Fruit fly (Drosophila melanogaster) whole organism, pupa: ENCODE results near the gene CG14852.

Source experiments
- CG10348 ChIP-seq: fragments of 200-800 bp; sonication (Bioruptor generic); IDR thresholded peaks from 2 replicates; pipeline ENCODE4 v1.3.6; 2022; ENCODE audit warnings: missing biosample characterization, missing genetic modification characterization
- CG12605 ChIP-seq: fragments of 200-800 bp; sonication (Bioruptor generic); IDR thresholded peaks from 2 replicates; pipeline ENCODE4 v1.3.6; 2022; ENCODE audit warnings: missing biosample characterization, missing genetic modification characterization
- CG13204 ChIP-seq: fragments of 200-800 bp; sonication (Bioruptor generic); optimal IDR thresholded peaks from 2 replicates; lab custom pipeline; 2018; ENCODE audit warnings: missing biosample characterization, mild to moderate bottlenecking, missing genetic modification characterization, moderate library complexity
- CG14655 ChIP-seq: fragments of 200-800 bp; sonication (Bioruptor generic); optimal IDR thresholded peaks from 3 replicates; lab custom pipeline; 2017; ENCODE audit warnings: mild to moderate bottlenecking, missing biosample characterization, missing genetic modification reagents, missing genetic modification characterization
- CG15710 ChIP-seq: fragments of 200-800 bp; sonication (Bioruptor generic); optimal IDR thresholded peaks from 2 replicates; lab custom pipeline; 2018; ENCODE audit warnings: missing biosample characterization, mild to moderate bottlenecking, missing genetic modification characterization, moderate library complexity
- CG17806 ChIP-seq: fragments of 200-800 bp; sonication (Bioruptor generic); optimal IDR thresholded peaks from 2 replicates; lab custom pipeline; 2018; ENCODE audit warnings: missing biosample characterization, mild to moderate bottlenecking, missing genetic modification characterization, moderate library complexity
- CG32121 ChIP-seq: fragments of 200-800 bp; sonication (Bioruptor generic); IDR thresholded peaks from 2 replicates; pipeline ENCODE4 v1.3.6; 2022; ENCODE audit warnings: missing biosample characterization, missing genetic modification characterization
- CG34367 ChIP-seq: fragments of 200-800 bp; sonication (Bioruptor generic); optimal IDR thresholded peaks from 2 replicates; lab custom pipeline; 2018; ENCODE audit warnings: missing biosample characterization, mild to moderate bottlenecking, missing genetic modification characterization
- CG4496 ChIP-seq: fragments of 200-800 bp; sonication (Bioruptor generic); IDR thresholded peaks from 3 replicates; pipeline ENCODE4 v1.3.6; 2022; ENCODE audit warnings: missing biosample characterization, missing genetic modification characterization
- CG8159 ChIP-seq: fragments of 200-800 bp; sonication (Bioruptor generic); optimal IDR thresholded peaks from 3 replicates; lab custom pipeline; 2018; ENCODE audit warnings: missing biosample characterization, mild to moderate bottlenecking, missing genetic modification characterization, moderate library complexity
- CG8301 ChIP-seq: fragments of 200-800 bp; sonication (Bioruptor generic); optimal IDR thresholded peaks from 2 replicates; lab custom pipeline; 2018; ENCODE audit warnings: missing biosample characterization, mild to moderate bottlenecking, missing genetic modification characterization
- CG9948 ChIP-seq: fragments of 200-800 bp; sonication (Bioruptor generic); optimal IDR thresholded peaks from 2 replicates; lab custom pipeline; 2018; ENCODE audit warnings: missing biosample characterization, mild to moderate bottlenecking, missing genetic modification characterization, moderate library complexity
- D1 ChIP-seq: fragments of 200-800 bp; sonication (Bioruptor generic); optimal IDR thresholded peaks from 2 replicates; lab custom pipeline; 2018; ENCODE audit warnings: missing biosample characterization, mild to moderate bottlenecking, missing genetic modification characterization, moderate library complexity
- EcR ChIP-seq: fragments of 200-800 bp; sonication (Bioruptor generic); optimal IDR thresholded peaks from 3 replicates; lab custom pipeline; 2019; ENCODE audit warnings: missing biosample characterization, missing genetic modification characterization, mild to moderate bottlenecking, moderate library complexity, missing genetic modification reagents
- Ets98B ChIP-seq: fragments of 200-800 bp; sonication (Bioruptor generic); IDR thresholded peaks from 2 replicates; pipeline ENCODE4 v1.3.6; 2022; ENCODE audit warnings: missing biosample characterization, missing genetic modification characterization
- Pif1A ChIP-seq: fragments of 200-800 bp; sonication (Bioruptor generic); optimal IDR thresholded peaks from 3 replicates; lab custom pipeline; 2016; ENCODE audit warnings: missing biosample characterization, missing genetic modification characterization
- Pif1B ChIP-seq: fragments of 200-800 bp; sonication (Bioruptor generic); optimal IDR thresholded peaks from 3 replicates; lab custom pipeline; 2016; ENCODE audit warnings: missing biosample characterization, missing genetic modification characterization
- Snoo ChIP-seq: fragments of 200-800 bp; sonication (Bioruptor generic); optimal IDR thresholded peaks from 3 replicates; lab custom pipeline; 2017; ENCODE audit warnings: missing biosample characterization, mild to moderate bottlenecking, missing genetic modification characterization, inconsistent platforms
- fd96Ca ChIP-seq: fragments of 200-800 bp; sonication (Bioruptor generic); IDR thresholded peaks from 3 replicates; pipeline ENCODE4 v1.3.6; 2022; ENCODE audit warnings: missing biosample characterization, missing genetic modification characterization
- gl ChIP-seq: fragments of 200-800 bp; sonication (Bioruptor generic); optimal IDR thresholded peaks from 2 replicates; lab custom pipeline; 2018; ENCODE audit warnings: missing biosample characterization, mild to moderate bottlenecking, missing genetic modification characterization
- rn ChIP-seq: fragments of 200-800 bp; sonication (Bioruptor generic); IDR thresholded peaks from 2 replicates; pipeline ENCODE4 v1.3.6; 2022; ENCODE audit warnings: missing biosample characterization, missing genetic modification characterization

CG14852 gene

dm6 chr3R:14574962-14575717, 9.4 kb downstream of the CG14852 start:
- TF ChIP-seq CG13204 (no peak), EcR (no peak), CG34367 (tag; lab: Kevin White, UChicago) (peak; percentile 54), Snoo (tag; lab: Kevin White, UChicago) (peak; percentile 50), CG14655 (GFP tag; lab: Kevin White, UChicago) (peak; percentile 73), rn (0 out of 2 replicates have a peak, but pooled peaks have one; percentile 31), Pif1B (GFP tag; lab: Kevin White, UChicago) (peak; percentile 7), gl (tag; lab: Kevin White, UChicago) (no peak), CG32121 (peak; percentile 52), Pif1A (GFP tag; lab: Kevin White, UChicago) (peak; percentile 37), CG12605 (GFP tag; lab: Robert Waterston, UW) (no peak), CG9948 (tag; lab: Kevin White, UChicago) (peak; percentile 71), CG10348 (GFP tag; lab: Robert Waterston, UW) (no peak), D1 (no peak), CG8159 (tag; lab: Kevin White, UChicago) (peak; percentile 81), CG15710 (peak; percentile 69), CG17806 (tag; lab: Kevin White, UChicago) (peak; percentile 49), fd96Ca (no peak; the same call in 2 of the 3 replicates), CG8301 (tag; lab: Kevin White, UChicago) (peak; percentile 61), Ets98B (peak; percentile 15; the same call in 1 of the 2 replicates), CG4496 (GFP tag; lab: Robert Waterston, UW) (peak; percentile 70; the same call in 2 of the 3 replicates)

- TF ChIP-seq CG4496 (GFP tag; lab: Robert Waterston, UW): peak; percentile 22; the same call in 1 of the 3 replicates
- no peak for TF ChIP-seq CG8301 (tag; lab: Kevin White, UChicago)
Observed at dm6 chr3R:14575718-14576187, 10.0 kb downstream of the CG14852 start, which contains the start of gene CG7987. Gene CG7987, minus strand, starts transcription at chr3R:14575887.

dm6 chr3R:14576511-14576691, 10.7 kb downstream of the CG14852 start, which contains the start of gene CG44094:
Gene CG44094, minus strand, starts transcription at chr3R:14576611.
- TF ChIP-seq CG13204 (no peak), CG12605 (GFP tag; lab: Robert Waterston, UW) (no peak), fd96Ca (no peak), CG10348 (GFP tag; lab: Robert Waterston, UW) (no peak), EcR (no peak), CG8301 (tag; lab: Kevin White, UChicago) (no peak), D1 (no peak), CG8159 (tag; lab: Kevin White, UChicago) (no peak), Ets98B (no peak), Snoo (tag; lab: Kevin White, UChicago) (no peak), CG14655 (GFP tag; lab: Kevin White, UChicago) (no peak), Pif1B (GFP tag; lab: Kevin White, UChicago) (no peak), CG15710 (no peak), CG32121 (no peak)

- TF ChIP-seq CG14655 (GFP tag; lab: Kevin White, UChicago): peak; percentile 32
- no peak for TF ChIP-seq D1
- TF ChIP-seq CG8159 (tag; lab: Kevin White, UChicago): no peak
- TF ChIP-seq CG13204: no peak
- TF ChIP-seq gl (tag; lab: Kevin White, UChicago): no peak
- no peak for TF ChIP-seq CG17806 (tag; lab: Kevin White, UChicago)
- no peak for TF ChIP-seq CG9948 (tag; lab: Kevin White, UChicago)
- TF ChIP-seq Pif1B (GFP tag; lab: Kevin White, UChicago): no peak
- TF ChIP-seq CG15710: no peak
- TF ChIP-seq Ets98B: peak; percentile 35; the same call in 1 of the 2 replicates
- peak; percentile 12 for TF ChIP-seq CG8301 (tag; lab: Kevin White, UChicago)
- no peak for TF ChIP-seq CG10348 (GFP tag; lab: Robert Waterston, UW)
- peak; percentile 56; the same call in 2 of the 3 replicates for TF ChIP-seq CG4496 (GFP tag; lab: Robert Waterston, UW)
- TF ChIP-seq fd96Ca: no peak
- no peak for TF ChIP-seq rn
- TF ChIP-seq EcR: no peak
- 0 out of 2 replicates have a peak, but pooled peaks have one; percentile 21 for TF ChIP-seq CG12605 (GFP tag; lab: Robert Waterston, UW)
- no peak for TF ChIP-seq Snoo (tag; lab: Kevin White, UChicago)
- peak; percentile 74 for TF ChIP-seq CG32121
- TF ChIP-seq CG34367 (tag; lab: Kevin White, UChicago): no peak
- no peak for TF ChIP-seq Pif1A (GFP tag; lab: Kevin White, UChicago)
Observed at dm6 chr3R:14576692-14577646, 11.2 kb downstream of the CG14852 start, which contains the start of gene stumps. Gene stumps, plus strand, starts transcription at chr3R:14577217.

DNA sequence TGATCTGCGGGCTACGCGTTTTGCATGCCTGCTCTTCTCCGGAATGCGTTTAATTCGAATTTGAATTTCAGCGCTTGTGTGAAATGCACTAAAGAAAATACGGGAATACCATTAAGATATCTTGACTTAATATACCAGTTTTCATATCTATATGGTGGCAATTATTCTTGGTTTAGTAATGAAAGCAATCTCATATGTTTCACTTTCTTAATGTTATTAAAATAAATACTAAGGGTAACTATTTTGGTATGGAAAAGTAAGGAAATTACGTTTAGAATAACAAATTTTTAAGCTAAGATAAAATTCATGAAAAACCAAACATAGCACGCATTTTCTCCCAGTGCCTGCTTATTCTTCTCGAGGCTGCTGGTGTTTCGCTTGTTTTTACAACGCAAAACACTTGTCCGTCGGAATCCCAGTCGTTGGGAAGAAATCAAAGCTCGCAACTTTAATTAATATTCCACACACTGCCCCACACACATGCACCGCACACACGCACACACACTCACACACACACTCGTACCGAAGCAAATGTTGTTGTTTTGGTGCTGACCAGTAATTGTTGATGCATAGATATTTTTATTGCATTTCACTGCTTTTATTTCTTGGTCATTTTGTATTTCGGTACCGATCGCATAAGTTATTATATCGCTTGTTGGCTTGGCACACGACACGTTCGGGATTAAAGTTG, 12.2 kb downstream of the CG14852 start:
- TF ChIP-seq EcR: no peak
- TF ChIP-seq CG17806 (tag; lab: Kevin White, UChicago): no peak
- peak; percentile 47 for TF ChIP-seq CG15710
- peak; percentile 46 for TF ChIP-seq CG8159 (tag; lab: Kevin White, UChicago)
- no peak for TF ChIP-seq Pif1B (GFP tag; lab: Kevin White, UChicago)
- TF ChIP-seq gl (tag; lab: Kevin White, UChicago): no peak
- no peak for TF ChIP-seq Ets98B
- no peak for TF ChIP-seq CG8301 (tag; lab: Kevin White, UChicago)
- peak; percentile 32 for TF ChIP-seq CG9948 (tag; lab: Kevin White, UChicago)
- no peak for TF ChIP-seq fd96Ca
- no peak; the same call in 2 of the 3 replicates for TF ChIP-seq CG4496 (GFP tag; lab: Robert Waterston, UW)
- TF ChIP-seq rn: no peak
- TF ChIP-seq CG12605 (GFP tag; lab: Robert Waterston, UW): no peak
- TF ChIP-seq CG34367 (tag; lab: Kevin White, UChicago): peak; percentile 0
- TF ChIP-seq CG13204: no peak
- peak; percentile 36; the same call in 1 of the 2 replicates for TF ChIP-seq CG32121
- peak; percentile 3 for TF ChIP-seq Snoo (tag; lab: Kevin White, UChicago)
- TF ChIP-seq D1: no peak
- TF ChIP-seq CG10348 (GFP tag; lab: Robert Waterston, UW): no peak
- TF ChIP-seq CG14655 (GFP tag; lab: Kevin White, UChicago): peak; percentile 4
- TF ChIP-seq Pif1A (GFP tag; lab: Kevin White, UChicago): no peak
